Fruit fly (Drosophila melanogaster) whole organism, prepupa: ENCODE measurements around the gene CG9154.

Source experiments
- Blimp-1 ChIP-seq: fragments of 200-800 bp; sonication (Bioruptor generic); optimal IDR thresholded peaks from 3 replicates; lab custom pipeline; 2017; ENCODE audit warnings: missing biosample characterization, missing genetic modification characterization, mild to moderate bottlenecking, moderate library complexity, missing genetic modification reagents
- CG11294 ChIP-seq: fragments of 200-800 bp; sonication (Bioruptor generic); IDR thresholded peaks from 2 replicates; pipeline ENCODE4 v1.3.6; 2022; ENCODE audit warnings: missing biosample characterization, missing genetic modification characterization
- CG3032 ChIP-seq: fragments of 200-800 bp; optimal IDR thresholded peaks from 2 replicates; lab custom pipeline; 2019; ENCODE audit warnings: missing biosample characterization, mild to moderate bottlenecking, missing genetic modification characterization, moderate library complexity
- CG4318 ChIP-seq: fragments of 200-800 bp; sonication (Bioruptor generic); optimal IDR thresholded peaks from 3 replicates; lab custom pipeline; 2017; ENCODE audit warnings: missing biosample characterization, mild to moderate bottlenecking, missing genetic modification characterization
- CG8119 ChIP-seq: fragments of 200-800 bp; sonication (Bioruptor generic); IDR thresholded peaks from 3 replicates; pipeline ENCODE4 v1.3.6; 2022; ENCODE audit warnings: missing biosample characterization, missing genetic modification characterization
- CG8319 ChIP-seq: fragments of 200-800 bp; sonication (Bioruptor generic); optimal IDR thresholded peaks from 3 replicates; lab custom pipeline; 2016; ENCODE audit warnings: missing biosample characterization, missing genetic modification characterization
- CG8632 ChIP-seq: fragments of 200-800 bp; sonication (Bioruptor generic); optimal IDR thresholded peaks from 3 replicates; lab custom pipeline; 2016; ENCODE audit warnings: missing biosample characterization, missing genetic modification characterization
- Gug ChIP-seq: fragments of 200-800 bp; sonication (Bioruptor generic); IDR thresholded peaks from 2 replicates; pipeline ENCODE4 v1.3.6; 2022; ENCODE audit warnings: missing biosample characterization, missing genetic modification characterization
- Hr39 ChIP-seq: fragments of 200-800 bp; sonication (Bioruptor generic); optimal IDR thresholded peaks from 2 replicates; lab custom pipeline; 2016; ENCODE audit warnings: missing biosample characterization, missing genetic modification characterization
- Sox14 ChIP-seq: fragments of 200-800 bp; sonication (Bioruptor generic); optimal IDR thresholded peaks from 3 replicates; lab custom pipeline; 2016; ENCODE audit warnings: missing biosample characterization, missing genetic modification characterization
- cyc ChIP-seq: fragments of 200-800 bp; sonication (Bioruptor generic); optimal IDR thresholded peaks from 3 replicates; lab custom pipeline; 2016; ENCODE audit warnings: missing biosample characterization, missing genetic modification characterization
- dac ChIP-seq: fragments of 200-800 bp; sonication (Bioruptor generic); optimal IDR thresholded peaks from 2 replicates; lab custom pipeline; 2017; ENCODE audit warnings: missing biosample characterization, mild to moderate bottlenecking, missing genetic modification characterization
- vri ChIP-seq: fragments of 200-800 bp; sonication (Bioruptor generic); optimal IDR thresholded peaks from 3 replicates; lab custom pipeline; 2016; ENCODE audit warnings: missing biosample characterization, mild to moderate bottlenecking, missing genetic modification characterization

DNA sequence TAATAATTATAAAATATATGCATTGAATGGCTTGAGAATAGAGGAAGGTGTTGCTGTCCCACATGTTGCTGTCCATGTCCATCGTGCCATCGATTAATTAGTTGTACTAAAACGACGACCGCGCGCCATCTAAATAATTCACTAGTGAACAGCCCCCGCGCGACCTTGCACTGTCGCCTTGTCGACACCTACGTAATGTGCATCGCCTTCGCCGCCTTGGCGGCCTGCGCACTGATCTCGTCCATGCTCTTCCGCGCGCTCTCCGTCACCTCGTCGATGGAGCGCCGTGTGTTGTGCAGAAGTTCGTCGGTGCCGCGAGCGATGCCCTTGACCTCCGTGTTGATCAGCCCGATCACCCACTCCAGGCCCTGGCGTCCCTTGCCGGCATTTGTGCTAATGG lies 23.6 kb downstream of the CG9154 start:
- no peak for TF ChIP-seq vri (GFP tag; lab: Kevin White, UChicago)
- TF ChIP-seq CG11294 (GFP tag; lab: Robert Waterston, UW) = no peak
- no peak for TF ChIP-seq CG8319 (GFP tag; lab: Kevin White, UChicago)
- no peak for TF ChIP-seq Hr39 (GFP tag; lab: Kevin White, UChicago)
- TF ChIP-seq CG8632 (GFP tag; lab: Kevin White, UChicago) = no peak
- no peak for TF ChIP-seq Blimp-1 (GFP tag; lab: Kevin White, UChicago)
- TF ChIP-seq Gug (GFP tag; lab: Robert Waterston, UW) = no peak
- no peak for TF ChIP-seq CG3032
- no peak for TF ChIP-seq dac
- TF ChIP-seq Sox14 (GFP tag; lab: Kevin White, UChicago) = no peak
- TF ChIP-seq cyc = no peak
- no peak for TF ChIP-seq CG4318 (GFP tag; lab: Kevin White, UChicago)
- no peak for TF ChIP-seq CG8119 (GFP tag; lab: Robert Waterston, UW)
